Worm (Caenorhabditis elegans) whole organism, L3 larva: ENCODE data around the gene F58F9.3.

Experiments
- R02D3.7 ChIP-seq: fragments of 150-350 bp; optimal IDR thresholded peaks from 2 replicates; lab custom pipeline; 2014; ENCODE audit warnings: missing biosample characterization, missing genetic modification characterization
- aly-2 ChIP-seq: fragments of 150-350 bp; optimal IDR thresholded peaks from 2 replicates; lab custom pipeline; 2014; ENCODE audit warnings: missing biosample characterization, missing genetic modification characterization
- ama-1 ChIP-seq: fragments of 150-350 bp; optimal IDR thresholded peaks from 2 replicates; lab custom pipeline; 2018
- ceh-16 ChIP-seq: sonication (generic microtip); optimal IDR thresholded peaks from 2 replicates; lab custom pipeline; 2017; ENCODE audit warnings: missing biosample characterization, missing genetic modification characterization
- ceh-28 ChIP-seq: fragments of 150-350 bp; optimal IDR thresholded peaks from 2 replicates; lab custom pipeline; 2014; ENCODE audit warnings: missing biosample characterization, missing genetic modification reagents, missing genetic modification characterization
- ceh-82 ChIP-seq: fragments of 150-350 bp; optimal IDR thresholded peaks from 2 replicates; lab custom pipeline; 2014; ENCODE audit warnings: missing biosample characterization, missing genetic modification characterization
- egl-27 ChIP-seq: sonication (generic microtip); optimal IDR thresholded peaks from 4 replicates; lab custom pipeline; 2017; ENCODE audit warnings: missing biosample characterization, missing genetic modification reagents, missing genetic modification characterization
- fos-1 ChIP-seq: fragments of 150-350 bp; optimal IDR thresholded peaks from 2 replicates; lab custom pipeline; 2014; ENCODE audit warnings: missing biosample characterization, missing genetic modification characterization
- nfya-1 ChIP-seq: sonication (generic microtip); optimal IDR thresholded peaks from 2 replicates; lab custom pipeline; 2017; ENCODE audit warnings: missing genetic modification characterization, mild to moderate bottlenecking, missing compliant biosample characterization, antibody characterized with exemption, moderate library complexity; ENCODE audit not compliant: insufficient read depth
- nhr-237 ChIP-seq: fragments of 150-350 bp; optimal IDR thresholded peaks from 2 replicates; lab custom pipeline; 2014; ENCODE audit warnings: missing biosample characterization, missing genetic modification characterization
- nhr-67 ChIP-seq: fragments of 150-350 bp; optimal IDR thresholded peaks from 2 replicates; lab custom pipeline; 2014; ENCODE audit warnings: missing biosample characterization, missing genetic modification characterization
- ztf-4 ChIP-seq: fragments of 150-350 bp; optimal IDR thresholded peaks from 2 replicates; lab custom pipeline; 2014; ENCODE audit warnings: missing biosample characterization, missing genetic modification characterization

DNA sequence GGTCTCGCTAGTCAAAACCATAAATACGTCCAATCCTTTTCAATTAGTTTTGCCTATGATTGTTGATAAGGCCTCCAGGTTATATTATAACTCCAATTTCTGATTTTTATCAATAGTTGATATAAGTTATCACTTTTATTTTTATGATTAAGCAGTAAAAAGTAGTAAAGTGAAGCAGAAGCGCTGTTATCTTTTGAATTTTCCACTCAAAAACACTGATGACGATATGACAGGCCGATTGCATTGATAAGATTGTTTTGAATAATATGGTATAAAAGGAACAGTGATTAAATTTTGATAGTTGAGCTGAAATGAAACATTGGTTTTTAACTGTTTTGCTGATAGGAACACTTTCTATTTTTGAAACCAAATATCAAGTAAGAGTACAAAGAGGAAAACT, 47.5 kb upstream of the F58F9.3 start, which contains the start of gene asp-9:
- TF ChIP-seq ceh-28 (tag; lab: Kevin White, UChicago) (no peak), ama-1 (no peak), ztf-4 (no peak), egl-27 (tag; lab: Kevin White, UChicago) (no peak), nhr-67 (no peak), R02D3.7 (tag; lab: Kevin White, UChicago) (no peak), nfya-1 (no peak), aly-2 (tag; lab: Kevin White, UChicago) (no peak), fos-1 (no peak), nhr-237 (tag; lab: Kevin White, UChicago) (no peak), ceh-16 (tag; lab: Kevin White, UChicago) (no peak), ceh-82 (tag; lab: Kevin White, UChicago) (no peak)
